Worm (Caenorhabditis elegans): ENCODE results near the gene F56C9.3.
A peak's percentile ranks its signal among the peaks of the same experiment; 100 is the strongest.

The F56C9.3 gene

ce11 chrIII:7358627-7359026 lies 47.5 kb downstream of the F56C9.3 start (continued):
- no peak for TF ChIP-seq ceh-8 (GFP tag; optimal IDR thresholded peaks at IDR 0.05)

- TF ChIP-seq blmp-1 (tag; optimal IDR thresholded peaks at IDR 0.05) (no peak), unc-62 (GFP tag; optimal IDR thresholded peaks at IDR 0.05) (no peak), skn-1 (tag; optimal IDR thresholded peaks at IDR 0.05) (peak; percentile 50), lsy-2 (tag; optimal IDR thresholded peaks at IDR 0.05) (peak; percentile 55 to 62), zip-4 (GFP tag; optimal IDR thresholded peaks at IDR 0.05) (peak; percentile 0), mep-1 (tag; optimal IDR thresholded peaks at IDR 0.05) (peak; percentile 52), lin-15B (tag; optimal IDR thresholded peaks at IDR 0.05) (peak; percentile 16), nhr-19 (GFP tag; conservative IDR thresholded peaks at IDR 0.05) (peak; percentile 27), mdl-1 (tag; optimal IDR thresholded peaks at IDR 0.05) (peak in 1 of 2 experiments; percentile 15), efl-3 (GFP tag; optimal IDR thresholded peaks at IDR 0.05) (no peak), xbp-1 (tag; optimal IDR thresholded peaks at IDR 0.05) (peak; percentile 39), dpl-1 (GFP tag; optimal IDR thresholded peaks at IDR 0.05) (peak; percentile 65 to 83 (median 76)), lir-3 (tag; optimal IDR thresholded peaks at IDR 0.05; ENCODE audit: poor library complexity) (peak; percentile 38), egl-13 (tag; optimal IDR thresholded peaks at IDR 0.05) (no peak), ceh-8 (GFP tag; optimal IDR thresholded peaks at IDR 0.05) (no peak), lin-35 (GFP tag; optimal IDR thresholded peaks at IDR 0.05) (peak; percentile 52 to 87), nhr-71 (tag; optimal IDR thresholded peaks at IDR 0.05) (peak; percentile 59), lin-13 (GFP tag; optimal IDR thresholded peaks at IDR 0.05) (peak; percentile 29), lin-14 (GFP tag; optimal IDR thresholded peaks at IDR 0.05) (no peak), elt-2 (tag; optimal IDR thresholded peaks at IDR 0.05) (no peak), C16A3.4 (tag; optimal IDR thresholded peaks at IDR 0.05) (peak; percentile 8), tbx-2 (tag; optimal IDR thresholded peaks at IDR 0.05) (peak; percentile 27), nhr-76 (tag; optimal IDR thresholded peaks at IDR 0.05) (no peak), swsn-7 (tag; optimal IDR thresholded peaks at IDR 0.05) (peak; percentile 53), efl-1 (optimal IDR thresholded peaks at IDR 0.05) (peak; percentile 17 to 79), efl-1 (GFP tag; optimal IDR thresholded peaks at IDR 0.05 in 1 of 2) (peak; percentile 83 to 98), rnt-1 (tag; optimal IDR thresholded peaks at IDR 0.05) (peak; percentile 68), isw-1 (GFP tag; IDR thresholded peaks at IDR 0.05) (no peak; the same call in 1 of the 2 replicates), fkh-8 (tag; optimal IDR thresholded peaks at IDR 0.05) (no peak), ceh-82 (tag; optimal IDR thresholded peaks at IDR 0.05) (peak in 2 of 3 experiments; percentile 3 to 26), unc-86 (tag; optimal IDR thresholded peaks at IDR 0.05) (peak; percentile 24), hlh-4 (tag; optimal IDR thresholded peaks at IDR 0.05) (no peak), grh-1 (GFP tag; IDR thresholded peaks at IDR 0.05) (no peak), F16B12.6 (tag; optimal IDR thresholded peaks at IDR 0.05) (peak; percentile 42), nhr-90 (tag; optimal IDR thresholded peaks at IDR 0.05; ENCODE audit: poor library complexity) (peak; percentile 41), dsc-1 (tag; optimal IDR thresholded peaks at IDR 0.05) (peak; percentile 28), snu-23 (GFP tag; optimal IDR thresholded peaks at IDR 0.05) (peak; percentile 30), nhr-47 (tag; optimal IDR thresholded peaks at IDR 0.05) (peak; percentile 50)
Observed at ce11 chrIII:7359037-7359548, 48.0 kb downstream of the F56C9.3 start, which contains the start of the genes eco-1 and hmgr-1. eco-1 (minus strand) TSS chrIII:7359095. hmgr-1 (plus strand) TSS chrIII:7359498.

Data from whole organism, L1 larva.